Worm (Caenorhabditis elegans): ENCODE measurements around the gene Y41D4B.6.
"Not testable (repeated sequence)": the region's sequence is repeated elsewhere in the genome, so short reads cannot be mapped to it uniquely, and the experiment has no call there.

The Y41D4B.6 gene

ce11 chrIV:1600784-1601183 is 32.8 kb upstream of the Y41D4B.6 start:
- TF ChIP-seq lin-15B (tag; optimal IDR thresholded peaks at IDR 0.05) (peak; percentile 18), nhr-237 (tag; optimal IDR thresholded peaks at IDR 0.05) (no peak), zag-1 (tag; optimal IDR thresholded peaks at IDR 0.05) (no peak)

ce11 chrIV:1601357-1601756 is 32.2 kb upstream of the Y41D4B.6 start, which contains the start of gene set-23:
Gene set-23, plus strand, starts transcription at chrIV:1601657.
- TF ChIP-seq ceh-16 (tag; optimal IDR thresholded peaks at IDR 0.05) = no peak
- TF ChIP-seq egl-5 (tag; optimal IDR thresholded peaks at IDR 0.05) = no peak
- TF ChIP-seq nhr-23 (tag; optimal IDR thresholded peaks at IDR 0.05) = no peak
- TF ChIP-seq lin-15B (tag; optimal IDR thresholded peaks at IDR 0.05) = no peak
- no peak for TF ChIP-seq skn-1 (tag; optimal IDR thresholded peaks at IDR 0.05)
- TF ChIP-seq nhr-77 (tag; optimal IDR thresholded peaks at IDR 0.05) = no peak
- no peak for TF ChIP-seq ceh-9 (tag; optimal IDR thresholded peaks at IDR 0.05)
- no peak for TF ChIP-seq ama-1 (optimal IDR thresholded peaks at IDR 0.05)
- TF ChIP-seq daf-12 (tag; optimal IDR thresholded peaks at IDR 0.05) = no peak
- TF ChIP-seq aly-2 (tag; optimal IDR thresholded peaks at IDR 0.05) = no peak
- TF ChIP-seq egl-27 (tag; optimal IDR thresholded peaks at IDR 0.05) = no peak
- no peak for TF ChIP-seq tbx-2 (tag; optimal IDR thresholded peaks at IDR 0.05)
- no peak for TF ChIP-seq pha-4 (tag; optimal IDR thresholded peaks at IDR 0.05)
- no peak for TF ChIP-seq fos-1 (tag; optimal IDR thresholded peaks at IDR 0.05)
- no peak for TF ChIP-seq lin-39 (tag; optimal IDR thresholded peaks at IDR 0.05)

DNA sequence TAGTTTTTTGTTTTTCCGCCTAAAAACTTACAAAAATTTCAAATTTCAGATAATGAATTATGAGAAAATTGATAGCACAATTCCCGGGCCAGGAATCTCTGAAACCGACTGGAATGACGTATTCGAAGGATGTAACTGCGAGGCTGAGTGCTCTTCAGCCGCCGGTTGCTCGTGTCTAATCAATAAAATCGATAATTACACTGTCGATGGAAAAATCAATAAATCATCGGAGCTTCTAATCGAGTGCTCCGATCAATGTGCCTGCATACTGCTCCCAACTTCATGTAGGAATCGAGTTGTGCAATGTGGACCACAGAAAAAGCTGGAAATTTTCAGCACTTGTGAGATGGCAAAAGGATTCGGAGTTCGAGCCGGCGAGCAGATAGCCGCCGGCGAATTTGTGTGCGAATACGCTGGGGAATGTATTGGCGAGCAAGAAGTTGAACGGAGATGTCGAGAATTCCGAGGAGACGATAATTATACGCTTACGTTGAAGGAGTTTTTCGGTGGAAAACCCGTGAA is 30.5 kb upstream of the Y41D4B.6 start:
- TF ChIP-seq ceh-28 (tag; optimal IDR thresholded peaks at IDR 0.05) (peak; percentile 56), ceh-9 (tag; optimal IDR thresholded peaks at IDR 0.05) (no peak), nhr-11 (tag; optimal IDR thresholded peaks at IDR 0.05) (no peak), tbx-2 (tag; optimal IDR thresholded peaks at IDR 0.05) (no peak), hmg-11 (tag; optimal IDR thresholded peaks at IDR 0.05) (no peak), elt-1 (tag; optimal IDR thresholded peaks at IDR 0.05) (no peak), eor-1 (tag; optimal IDR thresholded peaks at IDR 0.05) (no peak), nhr-77 (tag; optimal IDR thresholded peaks at IDR 0.05) (no peak)

DNA sequence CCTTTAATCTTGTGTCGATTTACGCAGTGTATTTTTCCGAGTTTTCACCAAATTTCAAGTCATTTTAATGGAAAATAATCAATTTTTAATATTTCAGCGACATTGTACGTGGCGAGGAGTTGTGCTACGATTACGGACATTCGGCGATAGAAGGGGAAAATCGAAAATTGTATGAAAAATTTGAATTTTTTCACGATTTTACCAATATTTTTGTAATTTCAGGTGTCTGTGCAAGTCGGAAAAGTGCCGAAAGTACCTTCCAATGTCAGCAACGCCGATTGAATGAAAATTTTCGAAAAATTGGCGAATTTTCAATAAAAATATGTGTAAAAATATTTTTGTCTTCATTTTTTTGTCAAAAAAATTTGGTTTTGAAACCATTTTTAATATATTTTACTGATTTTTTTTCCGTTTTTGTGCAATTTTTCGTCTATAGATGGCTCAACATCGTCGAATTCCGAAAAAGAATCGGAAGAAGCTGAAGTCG is 28.2 kb upstream of the Y41D4B.6 start, which contains the start of gene Y41D4B.11:
Gene Y41D4B.11, plus strand, starts transcription at position 437 of the 487 bp plus-strand sequence.
- no peak for TF ChIP-seq elt-3 (tag; optimal IDR thresholded peaks at IDR 0.05)
- no peak for TF ChIP-seq ceh-28 (tag; optimal IDR thresholded peaks at IDR 0.05)
- no peak for TF ChIP-seq jun-1 (tag; optimal IDR thresholded peaks at IDR 0.05)
- TF ChIP-seq ceh-9 (tag; optimal IDR thresholded peaks at IDR 0.05) = no peak
- no peak for TF ChIP-seq nhr-23 (tag; optimal IDR thresholded peaks at IDR 0.05)
- no peak for TF ChIP-seq nhr-76 (tag; optimal IDR thresholded peaks at IDR 0.05)
- no peak for TF ChIP-seq nhr-25 (tag; optimal IDR thresholded peaks at IDR 0.05)
- TF ChIP-seq nfya-1 (tag; optimal IDR thresholded peaks at IDR 0.05; ENCODE audit: insufficient read depth) = no peak
- TF ChIP-seq eor-1 (tag; optimal IDR thresholded peaks at IDR 0.05) = no peak
- no peak for TF ChIP-seq mdl-1 (tag; optimal IDR thresholded peaks at IDR 0.05)

DNA sequence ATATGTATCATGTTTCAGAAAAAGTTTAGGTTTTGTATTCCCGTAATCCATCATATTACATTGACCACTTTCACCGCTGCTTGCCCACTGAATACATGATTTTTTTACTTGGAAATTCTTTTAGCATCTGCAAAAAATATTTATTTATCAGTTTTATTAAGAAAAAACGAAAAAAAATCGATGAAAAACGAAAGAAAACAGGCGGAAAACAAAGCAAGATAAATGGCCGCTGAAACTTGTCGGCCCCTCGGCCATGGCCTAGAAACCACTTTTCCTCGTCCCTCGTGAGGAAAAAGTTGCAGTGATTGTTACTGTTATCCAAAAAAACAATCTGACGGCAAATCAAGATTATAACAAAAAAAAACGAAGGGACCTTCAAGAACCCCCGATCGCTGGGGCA is 23.6 kb upstream of the Y41D4B.6 start, which contains the start of gene dsl-3:
Gene dsl-3, plus strand, starts transcription at position 301 of the 400 bp plus-strand sequence.
- TF ChIP-seq nhr-11, mdl-1, elt-2 (tag; optimal IDR thresholded peaks at IDR 0.05): not testable (repeated sequence)

- peak; percentile 30 for TF ChIP-seq ceh-28 (tag; optimal IDR thresholded peaks at IDR 0.05)
- no peak for TF ChIP-seq fkh-2 (tag; optimal IDR thresholded peaks at IDR 0.05)
- TF ChIP-seq lsy-12 (tag; optimal IDR thresholded peaks at IDR 0.05) = no peak
- TF ChIP-seq ZK546.5 (tag; optimal IDR thresholded peaks at IDR 0.05) = no peak
- no peak for TF ChIP-seq nhr-11 (tag; optimal IDR thresholded peaks at IDR 0.05)
- no peak for TF ChIP-seq aly-2 (tag; optimal IDR thresholded peaks at IDR 0.05)
- TF ChIP-seq elt-1 (tag; optimal IDR thresholded peaks at IDR 0.05) = no peak
- no peak for TF ChIP-seq unc-62 (GFP tag; optimal IDR thresholded peaks at IDR 0.05)
- peak; percentile 19 for TF ChIP-seq pha-4 (tag; optimal IDR thresholded peaks at IDR 0.05)
- peak; percentile 33 for TF ChIP-seq hmg-11 (tag; optimal IDR thresholded peaks at IDR 0.05)
- TF ChIP-seq elt-3 (tag; optimal IDR thresholded peaks at IDR 0.05) = no peak
Measured at ce11 chrIV:1613592-1613991, 20.0 kb upstream of the Y41D4B.6 start, which contains the start of gene nhr-122. Gene nhr-122, plus strand, starts transcription at chrIV:1613892.
